Worm (Caenorhabditis elegans) whole organism, L4 larva: ENCODE measurements around the gene srbc-68.

Source experiments
- F26F4.8 ChIP-seq: fragments of 200-800 bp; sonication (Bioruptor generic); conservative IDR thresholded peaks from 2 replicates; pipeline ENCODE4 v1.3.6; 2022; ENCODE audit warnings: missing genetic modification characterization, missing compliant biosample characterization
- F37D6.2 ChIP-seq: sonication (generic microtip); optimal IDR thresholded peaks from 2 replicates; lab custom pipeline; 2016; ENCODE audit warnings: mild to moderate bottlenecking, missing genetic modification characterization, missing compliant biosample characterization
- R02D3.7 ChIP-seq: fragments of 150-350 bp; sonication (generic microtip); optimal IDR thresholded peaks from 3 replicates; lab custom pipeline; 2014; ENCODE audit warnings: missing biosample characterization, missing genetic modification characterization
- Y105C5A.15 ChIP-seq: fragments of 200-800 bp; sonication (Bioruptor generic); IDR thresholded peaks from 2 replicates; pipeline ENCODE4 v1.3.6; 2022; ENCODE audit warnings: missing genetic modification characterization, missing compliant biosample characterization
- Y75B8A.6 ChIP-seq: fragments of 200-800 bp; sonication (Bioruptor generic); IDR thresholded peaks from 2 replicates; pipeline ENCODE4 v1.3.6; 2022; ENCODE audit warnings: missing genetic modification reagents, missing genetic modification characterization, missing compliant biosample characterization
- ZK337.2 ChIP-seq: fragments of 200-800 bp; sonication (Bioruptor generic); IDR thresholded peaks from 2 replicates; pipeline ENCODE4 v1.3.6; 2022; ENCODE audit warnings: missing genetic modification reagents, missing genetic modification characterization, missing compliant biosample characterization
- aly-2 ChIP-seq: sonication (generic microtip); optimal IDR thresholded peaks from 2 replicates; lab custom pipeline; 2018; ENCODE audit warnings: missing biosample characterization, missing genetic modification characterization
- ceh-82 ChIP-seq: sonication (generic microtip); optimal IDR thresholded peaks from 2 replicates; lab custom pipeline; 2017; ENCODE audit warnings: missing biosample characterization, missing genetic modification characterization
- ces-1 ChIP-seq: fragments of 150-350 bp; sonication (generic microtip); optimal IDR thresholded peaks from 4 replicates; lab custom pipeline; 2014; ENCODE audit warnings: missing biosample characterization, missing genetic modification reagents, missing genetic modification characterization
- daf-16 ChIP-seq, 3 experiments: sonication (generic microtip); optimal IDR thresholded peaks; 2 replicates each; lab custom pipeline; 2016 to 2017; ENCODE audit warnings: missing genetic modification characterization in 3 of 3, missing genetic modification reagents in 3 of 3, mild to moderate bottlenecking in 2 of 3, missing compliant biosample characterization in 2 of 3, missing biosample characterization in 1 of 3, moderate library complexity in 1 of 3
- dmd-6 ChIP-seq: fragments of 200-800 bp; sonication (Bioruptor generic); IDR thresholded peaks from 2 replicates; pipeline ENCODE4 v1.3.6; 2022; ENCODE audit warnings: missing genetic modification reagents, missing genetic modification characterization, missing compliant biosample characterization
- dmd-9 ChIP-seq: fragments of 200-800 bp; sonication (Bioruptor generic); IDR thresholded peaks from 2 replicates; pipeline ENCODE4 v1.3.6; 2022; ENCODE audit warnings: missing genetic modification reagents, missing genetic modification characterization, missing compliant biosample characterization
- dpl-1 ChIP-seq: fragments of 150-350 bp; optimal IDR thresholded peaks from 2 replicates; lab custom pipeline; 2014; ENCODE audit warnings: missing biosample characterization, missing genetic modification reagents, missing genetic modification characterization
- dve-1 ChIP-seq: sonication (generic microtip); optimal IDR thresholded peaks from 2 replicates; lab custom pipeline; 2017; ENCODE audit warnings: antibody characterized with exemption, mild to moderate bottlenecking, missing genetic modification characterization, missing compliant biosample characterization; ENCODE audit not compliant: insufficient read depth
- fos-1 ChIP-seq: fragments of 150-350 bp; optimal IDR thresholded peaks from 2 replicates; lab custom pipeline; 2014; ENCODE audit warnings: missing biosample characterization, missing genetic modification characterization
- hif-1 ChIP-seq, 2 experiments: sonication (generic microtip); optimal IDR thresholded peaks; 2 replicates each; lab custom pipeline; 2016 to 2017; ENCODE audit warnings: missing compliant biosample characterization in 2 of 2, missing genetic modification characterization in 2 of 2, missing genetic modification reagents in 2 of 2, missing genotype in 2 of 2, mild to moderate bottlenecking in 1 of 2
- hlh-11 ChIP-seq: fragments of 200-800 bp; sonication (Bioruptor generic); optimal IDR thresholded peaks from 2 replicates; lab custom pipeline; 2018; ENCODE audit warnings: mild to moderate bottlenecking, missing genetic modification characterization, missing compliant biosample characterization
- hmg-1.1 ChIP-seq: fragments of 200-800 bp; sonication (Bioruptor generic); IDR thresholded peaks from 2 replicates; pipeline ENCODE4 v1.3.6; 2022; ENCODE audit warnings: missing genetic modification reagents, missing genetic modification characterization, missing compliant biosample characterization
- lin-1 ChIP-seq: fragments of 200-800 bp; sonication (Bioruptor generic); IDR thresholded peaks from 2 replicates; pipeline ENCODE4 v1.3.6; 2022; ENCODE audit warnings: missing genetic modification reagents, missing genetic modification characterization, missing compliant biosample characterization
- lin-15B ChIP-seq: fragments of 150-350 bp; sonication (generic microtip); optimal IDR thresholded peaks from 3 replicates; lab custom pipeline; 2014; ENCODE audit warnings: missing biosample characterization, missing genetic modification characterization
- lin-29 ChIP-seq: fragments of 200-800 bp; sonication (Bioruptor generic); IDR thresholded peaks from 2 replicates; pipeline ENCODE4 v1.3.6; 2022; ENCODE audit warnings: missing genetic modification reagents, missing genetic modification characterization, missing compliant biosample characterization
- lin-39 ChIP-seq: fragments of 150-350 bp; optimal IDR thresholded peaks from 2 replicates; lab custom pipeline; 2014; ENCODE audit warnings: missing biosample characterization, missing genetic modification reagents, missing genetic modification characterization
- madf-9 ChIP-seq: fragments of 200-800 bp; sonication (Bioruptor generic); conservative IDR thresholded peaks from 2 replicates; pipeline ENCODE4 v1.3.6; 2022; ENCODE audit warnings: missing genetic modification reagents, missing genetic modification characterization, missing compliant biosample characterization
- mdt-29 ChIP-seq: fragments of 200-800 bp; sonication (Bioruptor generic); IDR thresholded peaks from 2 replicates; pipeline ENCODE4 v1.3.6; 2022; ENCODE audit warnings: missing genetic modification reagents, missing genetic modification characterization, missing compliant biosample characterization
- mes-2 ChIP-seq: sonication (generic microtip); optimal IDR thresholded peaks from 2 replicates; lab custom pipeline; 2016; ENCODE audit warnings: missing genotype, mild to moderate bottlenecking, missing genetic modification characterization, missing compliant biosample characterization; ENCODE audit not compliant: poor library complexity, severe bottlenecking
- mxl-2 ChIP-seq: fragments of 200-800 bp; sonication (Bioruptor generic); conservative IDR thresholded peaks from 2 replicates; pipeline ENCODE4 v1.3.6; 2022; ENCODE audit warnings: missing genetic modification reagents, missing genetic modification characterization, missing compliant biosample characterization
- nhr-102 ChIP-seq: sonication (generic microtip); optimal IDR thresholded peaks from 2 replicates; lab custom pipeline; 2016; ENCODE audit warnings: mild to moderate bottlenecking, missing genetic modification characterization, moderate library complexity, missing compliant biosample characterization
- nhr-25 ChIP-seq: sonication (generic microtip); optimal IDR thresholded peaks from 2 replicates; lab custom pipeline; 2017; ENCODE audit warnings: missing genetic modification characterization, mild to moderate bottlenecking, missing compliant biosample characterization, antibody characterized with exemption, moderate library complexity, borderline replicate concordance; ENCODE audit not compliant: insufficient read depth
- nhr-28 ChIP-seq: fragments of 150-350 bp; optimal IDR thresholded peaks from 2 replicates; lab custom pipeline; 2014; ENCODE audit warnings: missing biosample characterization, missing genetic modification characterization
- nhr-41 ChIP-seq: fragments of 200-800 bp; sonication (Bioruptor generic); IDR thresholded peaks from 2 replicates; pipeline ENCODE4 v1.3.6; 2022; ENCODE audit warnings: missing genetic modification reagents, missing genetic modification characterization, missing compliant biosample characterization
- nhr-42 ChIP-seq: fragments of 200-800 bp; sonication (Bioruptor generic); IDR thresholded peaks from 2 replicates; pipeline ENCODE4 v1.3.6; 2022; ENCODE audit warnings: missing genetic modification characterization, missing compliant biosample characterization
- nhr-48 ChIP-seq: sonication (generic microtip); optimal IDR thresholded peaks from 2 replicates; lab custom pipeline; 2016; ENCODE audit warnings: mild to moderate bottlenecking, missing genetic modification characterization, missing compliant biosample characterization
- nhr-6 ChIP-seq: fragments of 150-350 bp; optimal IDR thresholded peaks from 2 replicates; lab custom pipeline; 2014; ENCODE audit warnings: missing biosample characterization, missing genetic modification characterization
- nhr-76 ChIP-seq: fragments of 150-350 bp; optimal IDR thresholded peaks from 2 replicates; lab custom pipeline; 2014; ENCODE audit warnings: missing biosample characterization, missing genetic modification characterization
- pha-4 ChIP-seq, 2 experiments: fragments of 150-350 bp in 1 of 2; fragments of 200-800 bp in 1 of 2; sonication (Bioruptor generic) in 1 of 2; IDR thresholded peaks in 1 of 2; optimal IDR thresholded peaks in 1 of 2; 2 replicates each; pipeline versions ENCODE4 v1.3.6 to Lab custom; 2014 to 2022; ENCODE audit warnings: missing genetic modification characterization in 2 of 2, missing genetic modification reagents in 2 of 2, missing biosample characterization in 1 of 2, missing compliant biosample characterization in 1 of 2
- php-3 ChIP-seq: fragments of 200-800 bp; sonication (Bioruptor generic); IDR thresholded peaks from 2 replicates; pipeline ENCODE4 v1.3.6; 2022; ENCODE audit warnings: missing genetic modification reagents, missing genetic modification characterization, missing compliant biosample characterization
- pqm-1 ChIP-seq: sonication (generic microtip); optimal IDR thresholded peaks from 2 replicates; lab custom pipeline; 2017; ENCODE audit warnings: missing biosample characterization, missing genetic modification characterization
- rbr-2 ChIP-seq: sonication (generic microtip); optimal IDR thresholded peaks from 2 replicates; lab custom pipeline; 2016; ENCODE audit warnings: missing genotype, missing genetic modification characterization, missing compliant biosample characterization
- set-16 ChIP-seq: fragments of 200-800 bp; sonication (Bioruptor generic); IDR thresholded peaks from 2 replicates; pipeline ENCODE4 v1.3.6; 2022; ENCODE audit warnings: missing genetic modification reagents, missing genetic modification characterization, missing compliant biosample characterization
- spr-1 ChIP-seq: sonication (generic microtip); optimal IDR thresholded peaks from 2 replicates; lab custom pipeline; 2016; ENCODE audit warnings: mild to moderate bottlenecking, missing genetic modification characterization, missing compliant biosample characterization
- tag-97 ChIP-seq: fragments of 200-800 bp; sonication (Bioruptor generic); IDR thresholded peaks from 2 replicates; pipeline ENCODE4 v1.3.6; 2022; ENCODE audit warnings: missing genetic modification characterization, missing compliant biosample characterization
- tra-1 ChIP-seq: fragments of 200-800 bp; sonication (Bioruptor generic); IDR thresholded peaks from 2 replicates; pipeline ENCODE4 v1.3.6; 2022; ENCODE audit warnings: missing genetic modification reagents, missing genetic modification characterization, missing compliant biosample characterization
- unc-39 ChIP-seq: sonication (generic microtip); optimal IDR thresholded peaks from 2 replicates; lab custom pipeline; 2017; ENCODE audit warnings: missing biosample characterization, missing genetic modification characterization
- unc-62 ChIP-seq, 3 experiments: fragments of 150-350 bp in 1 of 3; sonication (generic microtip); optimal IDR thresholded peaks in 2 of 3; peaks in 1 of 3; 1 replicate in 1 of 3; 2 replicates in 2 of 3; lab custom pipeline; 2014 to 2017; ENCODE audit warnings: missing biosample characterization in 3 of 3, missing genetic modification characterization in 3 of 3, missing genetic modification reagents in 3 of 3, missing genotype in 1 of 3
- vab-7 ChIP-seq: fragments of 200-800 bp; sonication (Bioruptor generic); IDR thresholded peaks from 2 replicates; pipeline ENCODE4 v1.3.6; 2022; ENCODE audit warnings: missing genetic modification reagents, missing genetic modification characterization, missing compliant biosample characterization
- zfp-2 ChIP-seq: sonication (generic microtip); optimal IDR thresholded peaks from 2 replicates; lab custom pipeline; 2016; ENCODE audit warnings: mild to moderate bottlenecking, missing genetic modification characterization, missing compliant biosample characterization
- zfp-3 ChIP-seq: fragments of 200-800 bp; sonication (Bioruptor generic); conservative IDR thresholded peaks from 2 replicates; pipeline ENCODE4 v1.3.6; 2022; ENCODE audit warnings: missing genetic modification reagents, missing genetic modification characterization, missing compliant biosample characterization
- zip-11 ChIP-seq: fragments of 200-800 bp; sonication (Bioruptor generic); IDR thresholded peaks from 2 replicates; pipeline ENCODE4 v1.3.6; 2022; ENCODE audit warnings: missing genetic modification characterization, missing compliant biosample characterization
- zip-2 ChIP-seq: fragments of 150-350 bp; optimal IDR thresholded peaks from 2 replicates; lab custom pipeline; 2014; ENCODE audit warnings: missing biosample characterization, missing genetic modification characterization
- ztf-11 ChIP-seq: fragments of 150-350 bp; optimal IDR thresholded peaks from 2 replicates; lab custom pipeline; 2014; ENCODE audit warnings: missing biosample characterization, missing genetic modification characterization

srbc-68 gene

ce11 chrV:3580385-3580784 is 34.0 kb upstream of the srbc-68 start:
- TF ChIP-seq dmd-9 (GFP tag; lab: Robert Waterston, UW): no peak
- TF ChIP-seq nhr-25 (tag; lab: Kevin White, UChicago): no peak
- no peak for TF ChIP-seq unc-62 (GFP tag; optimal IDR thresholded peaks at IDR 0.05 in 1 of 2; lab: Kevin White, UChicago)
- no peak for TF ChIP-seq unc-62 (tag; optimal IDR thresholded peaks at IDR 0.05; lab: Kevin White, UChicago)
- TF ChIP-seq ZK337.2 (GFP tag; lab: Robert Waterston, UW): no peak
- TF ChIP-seq aly-2 (tag; lab: Kevin White, UChicago): no peak
- TF ChIP-seq hlh-11 (tag; lab: Kevin White, UChicago): peak; percentile 16
- TF ChIP-seq dve-1 (tag; lab: Kevin White, UChicago): no peak
- TF ChIP-seq lin-39: no peak
- TF ChIP-seq fos-1 (tag; lab: Kevin White, UChicago): no peak
- TF ChIP-seq mxl-2 (GFP tag; lab: Robert Waterston, UW): no peak
- 0 out of 2 replicates have a peak, but pooled peaks have one; percentile 45 for TF ChIP-seq php-3 (GFP tag; lab: Robert Waterston, UW)
- TF ChIP-seq nhr-42 (GFP tag; lab: Robert Waterston, UW): no peak
- no peak for TF ChIP-seq ceh-82
- no peak for TF ChIP-seq dpl-1
- no peak for TF ChIP-seq Y75B8A.6
- TF ChIP-seq nhr-48 (tag; lab: Kevin White, UChicago): no peak
- no peak for TF ChIP-seq lin-1 (GFP tag; lab: Robert Waterston, UW)
- no peak for TF ChIP-seq nhr-76
- no peak for TF ChIP-seq lin-29 (GFP tag; lab: Robert Waterston, UW)
- TF ChIP-seq F37D6.2 (tag; lab: Kevin White, UChicago): no peak
- TF ChIP-seq R02D3.7 (tag; lab: Kevin White, UChicago): no peak
- peak; percentile 50 for TF ChIP-seq pqm-1
- TF ChIP-seq spr-1 (tag; lab: Kevin White, UChicago): no peak
- no peak for TF ChIP-seq zfp-2 (tag; lab: Kevin White, UChicago)
- TF ChIP-seq madf-9 (GFP tag; lab: Robert Waterston, UW): no peak
- no peak for TF ChIP-seq zfp-3
- no peak for TF ChIP-seq nhr-41 (GFP tag; lab: Robert Waterston, UW)
- no peak for TF ChIP-seq nhr-6 (tag; lab: Kevin White, UChicago)
- no peak for TF ChIP-seq set-16 (GFP tag; lab: Robert Waterston, UW)
- no peak for TF ChIP-seq lin-15B
- no peak for TF ChIP-seq rbr-2 (tag; lab: Kevin White, UChicago)
- no peak for TF ChIP-seq hif-1 (tag; optimal IDR thresholded peaks at IDR 0.05; lab: Kevin White, UChicago)
- no peak for TF ChIP-seq ztf-11 (tag; lab: Kevin White, UChicago)
- no peak for TF ChIP-seq daf-16 (GFP tag; optimal IDR thresholded peaks at IDR 0.05; lab: Kevin White, UChicago)
- TF ChIP-seq daf-16 (tag; optimal IDR thresholded peaks at IDR 0.05; lab: Kevin White, UChicago): peak; percentile 97
- TF ChIP-seq tra-1: no peak
- TF ChIP-seq ces-1 (GFP tag; lab: Kevin White, UChicago): no peak
- TF ChIP-seq F26F4.8: no peak
- TF ChIP-seq mdt-29: no peak
- no peak for TF ChIP-seq zip-11 (GFP tag; lab: Robert Waterston, UW)
- TF ChIP-seq mes-2 (tag; lab: Kevin White, UChicago): no peak
- no peak for TF ChIP-seq tag-97
- TF ChIP-seq unc-39 (tag; lab: Kevin White, UChicago): no peak
- TF ChIP-seq hmg-1.1 (GFP tag; lab: Robert Waterston, UW): no peak
- no peak for TF ChIP-seq zip-2 (tag; lab: Kevin White, UChicago)
- TF ChIP-seq dmd-6 (GFP tag; lab: Robert Waterston, UW): peak; percentile 30; the same call in 1 of the 2 replicates
- peak; percentile 51 for TF ChIP-seq nhr-28
- TF ChIP-seq nhr-102 (tag; lab: Kevin White, UChicago): no peak
- TF ChIP-seq Y105C5A.15: no peak
- no peak for TF ChIP-seq vab-7
- TF ChIP-seq pha-4 (GFP tag; IDR thresholded peaks at IDR 0.05; lab: Robert Waterston, UW): no peak
- TF ChIP-seq pha-4 (tag; optimal IDR thresholded peaks at IDR 0.05; lab: Kevin White, UChicago): no peak
